Fruit fly (Drosophila melanogaster) whole organism, adult: ENCODE data around the gene CG6678.

Experiments
- CG11617 ChIP-seq: fragments of 200-800 bp; sonication (Bioruptor generic); optimal IDR thresholded peaks from 2 replicates; lab custom pipeline; 2017; ENCODE audit warnings: mild to moderate bottlenecking, missing biosample characterization, missing genetic modification reagents, missing genetic modification characterization
- CG12768 ChIP-seq: fragments of 200-800 bp; sonication (Bioruptor generic); optimal IDR thresholded peaks from 2 replicates; lab custom pipeline; 2017; ENCODE audit warnings: missing biosample characterization, missing genetic modification characterization, mild to moderate bottlenecking, moderate library complexity, missing genetic modification reagents
- CG14711 ChIP-seq: fragments of 200-800 bp; sonication (Bioruptor generic); optimal IDR thresholded peaks from 2 replicates; lab custom pipeline; 2018; ENCODE audit warnings: missing biosample characterization, mild to moderate bottlenecking, missing genetic modification characterization, moderate library complexity
- CG1620 ChIP-seq: fragments of 200-800 bp; sonication (Bioruptor generic); optimal IDR thresholded peaks from 2 replicates; lab custom pipeline; 2016; ENCODE audit warnings: missing biosample characterization, missing genetic modification characterization
- CG33017 ChIP-seq: fragments of 200-800 bp; sonication (Bioruptor generic); optimal IDR thresholded peaks from 2 replicates; lab custom pipeline; 2018; ENCODE audit warnings: missing biosample characterization, mild to moderate bottlenecking, missing genetic modification characterization, moderate library complexity
- CG5204 ChIP-seq: fragments of 200-800 bp; sonication (Bioruptor generic); optimal IDR thresholded peaks from 2 replicates; lab custom pipeline; 2016; ENCODE audit warnings: missing biosample characterization, missing genetic modification characterization
- CG7045 ChIP-seq: fragments of 200-800 bp; sonication (Bioruptor generic); optimal IDR thresholded peaks from 2 replicates; lab custom pipeline; 2017; ENCODE audit warnings: missing biosample characterization, mild to moderate bottlenecking, missing genetic modification characterization
- CG7101 ChIP-seq: fragments of 200-800 bp; sonication (Bioruptor generic); optimal IDR thresholded peaks from 2 replicates; lab custom pipeline; 2018; ENCODE audit warnings: missing biosample characterization, mild to moderate bottlenecking, missing genetic modification characterization, moderate library complexity
- Clk ChIP-seq: fragments of 200-800 bp; sonication (Bioruptor generic); optimal IDR thresholded peaks from 2 replicates; lab custom pipeline; 2017; ENCODE audit warnings: missing biosample characterization, missing genetic modification characterization
- Crg-1 ChIP-seq: fragments of 200-800 bp; sonication (Bioruptor generic); optimal IDR thresholded peaks from 2 replicates; lab custom pipeline; 2016; ENCODE audit warnings: missing biosample characterization, missing genetic modification characterization
- Hr96 ChIP-seq: fragments of 200-800 bp; sonication (Bioruptor generic); optimal IDR thresholded peaks from 2 replicates; lab custom pipeline; 2016; ENCODE audit warnings: missing biosample characterization, missing genetic modification characterization
- Mnt ChIP-seq: fragments of 200-800 bp; sonication (Bioruptor generic); optimal IDR thresholded peaks from 2 replicates; lab custom pipeline; 2016; ENCODE audit warnings: missing biosample characterization, mild to moderate bottlenecking, missing genetic modification characterization
- bab1 ChIP-seq: fragments of 200-800 bp; sonication (Bioruptor generic); optimal IDR thresholded peaks from 3 replicates; lab custom pipeline; 2019; ENCODE audit warnings: missing biosample characterization, mild to moderate bottlenecking, missing genetic modification characterization, moderate library complexity
- cic ChIP-seq: fragments of 200-800 bp; sonication (Bioruptor generic); optimal IDR thresholded peaks from 2 replicates; lab custom pipeline; 2017; ENCODE audit warnings: missing biosample characterization, mild to moderate bottlenecking, missing genetic modification characterization, moderate library complexity
- cnc ChIP-seq, 2 experiments: fragments of >200 bp; optimal IDR thresholded peaks; 2 replicates each; lab custom pipeline; 2017
- kay ChIP-seq: fragments of 200-800 bp; sonication (Bioruptor generic); peaks from one replicate; lab custom pipeline; 2016; ENCODE audit warnings: missing biosample characterization, missing genetic modification characterization, borderline replicate concordance
- ovo ChIP-seq: fragments of 200-800 bp; sonication (Bioruptor generic); optimal IDR thresholded peaks from 2 replicates; lab custom pipeline; 2016; ENCODE audit warnings: missing biosample characterization, missing genetic modification characterization
- pad ChIP-seq: fragments of 200-800 bp; sonication (Bioruptor generic); optimal IDR thresholded peaks from 3 replicates; lab custom pipeline; 2017; ENCODE audit warnings: missing biosample characterization, missing genetic modification characterization, mild to moderate bottlenecking, moderate library complexity, missing genetic modification reagents
- tj ChIP-seq: fragments of 200-800 bp; sonication (Bioruptor generic); optimal IDR thresholded peaks from 3 replicates; lab custom pipeline; 2017; ENCODE audit warnings: missing biosample characterization, mild to moderate bottlenecking, missing genetic modification characterization, moderate library complexity
- toe ChIP-seq: fragments of 200-800 bp; sonication (Bioruptor generic); optimal IDR thresholded peaks from 2 replicates; lab custom pipeline; 2016; ENCODE audit warnings: missing biosample characterization, missing genetic modification characterization

The CG6678 gene

dm6 chr3R:21852579-21853233, 34.1 kb upstream of the CG6678 start:
- peak; percentile 88 for TF ChIP-seq ovo (GFP tag; lab: Kevin White, UChicago)
- peak; percentile 71 for TF ChIP-seq pad (GFP tag; lab: Kevin White, UChicago)
- no peak for TF ChIP-seq Mnt (GFP tag; lab: Kevin White, UChicago)
- peak; percentile 41 for TF ChIP-seq bab1 (GFP tag; lab: Kevin White, UChicago)
- peak; percentile 13 for TF ChIP-seq CG7101
- TF ChIP-seq CG14711: peak; percentile 41

dm6 chr3R:21853618-21854573, 32.9 kb upstream of the CG6678 start:
- TF ChIP-seq cic (GFP tag; lab: Kevin White, UChicago): peak; percentile 83
- TF ChIP-seq Mnt (GFP tag; lab: Kevin White, UChicago): peak; percentile 35
- TF ChIP-seq tj (GFP tag; lab: Kevin White, UChicago): peak; percentile 55
- TF ChIP-seq pad (GFP tag; lab: Kevin White, UChicago): no peak
- TF ChIP-seq Crg-1 (GFP tag; lab: Kevin White, UChicago): no peak
- TF ChIP-seq kay (GFP tag; lab: Kevin White, UChicago): peak; percentile 58
- TF ChIP-seq toe (GFP tag; lab: Kevin White, UChicago): peak; percentile 16
- no peak for TF ChIP-seq CG1620
- peak; percentile 49 for TF ChIP-seq CG7045 (GFP tag; lab: Kevin White, UChicago)
- TF ChIP-seq ovo (GFP tag; lab: Kevin White, UChicago): peak; percentile 39
- TF ChIP-seq cnc (optimal IDR thresholded peaks at IDR 0.05; lab: Kevin White, UChicago): no peak
- peak; percentile 31 for TF ChIP-seq CG11617 (GFP tag; lab: Kevin White, UChicago)
- TF ChIP-seq CG7101: peak; percentile 17
- TF ChIP-seq CG33017 (tag; lab: Kevin White, UChicago): peak; percentile 53
- TF ChIP-seq CG12768 (GFP tag; lab: Kevin White, UChicago): peak; percentile 90
- TF ChIP-seq Hr96: no peak
- peak; percentile 7 for TF ChIP-seq Clk (GFP tag; lab: Kevin White, UChicago)
- TF ChIP-seq CG5204 (GFP tag; lab: Kevin White, UChicago): no peak
- TF ChIP-seq CG14711: peak; percentile 9

- TF ChIP-seq CG14711 (no peak), kay (GFP tag; lab: Kevin White, UChicago) (peak; percentile 79), cic (GFP tag; lab: Kevin White, UChicago) (no peak)
Observed at dm6 chr3R:21854574-21855468, 32.0 kb upstream of the CG6678 start.

- TF ChIP-seq CG1620: no peak
- no peak for TF ChIP-seq tj (GFP tag; lab: Kevin White, UChicago)
- no peak for TF ChIP-seq bab1 (GFP tag; lab: Kevin White, UChicago)
- TF ChIP-seq kay (GFP tag; lab: Kevin White, UChicago): no peak
- TF ChIP-seq CG5204 (GFP tag; lab: Kevin White, UChicago): no peak
- no peak for TF ChIP-seq CG11617 (GFP tag; lab: Kevin White, UChicago)
- no peak for TF ChIP-seq Crg-1 (GFP tag; lab: Kevin White, UChicago)
- TF ChIP-seq CG12768 (GFP tag; lab: Kevin White, UChicago): no peak
- no peak for TF ChIP-seq toe (GFP tag; lab: Kevin White, UChicago)
Observed at dm6 chr3R:21855469-21855826, 31.4 kb upstream of the CG6678 start.

- TF ChIP-seq Crg-1 (GFP tag; lab: Kevin White, UChicago): no peak
- peak; percentile 13 for TF ChIP-seq CG7101
- peak; percentile 54 for TF ChIP-seq Hr96
- TF ChIP-seq CG11617 (GFP tag; lab: Kevin White, UChicago): peak; percentile 50
- TF ChIP-seq CG1620: peak; percentile 59
- peak; percentile 49 for TF ChIP-seq Mnt (GFP tag; lab: Kevin White, UChicago)
- peak; percentile 28 for TF ChIP-seq ovo (GFP tag; lab: Kevin White, UChicago)
- peak; percentile 68 for TF ChIP-seq CG5204 (GFP tag; lab: Kevin White, UChicago)
- TF ChIP-seq Clk (GFP tag; lab: Kevin White, UChicago): no peak
- TF ChIP-seq tj (GFP tag; lab: Kevin White, UChicago): peak; percentile 47
- peak; percentile 49 for TF ChIP-seq bab1 (GFP tag; lab: Kevin White, UChicago)
- no peak for TF ChIP-seq CG7045 (GFP tag; lab: Kevin White, UChicago)
- TF ChIP-seq cic (GFP tag; lab: Kevin White, UChicago): peak; percentile 42
- TF ChIP-seq CG12768 (GFP tag; lab: Kevin White, UChicago): peak; percentile 1
- no peak for TF ChIP-seq cnc (optimal IDR thresholded peaks at IDR 0.05; lab: Kevin White, UChicago)
- TF ChIP-seq toe (GFP tag; lab: Kevin White, UChicago): peak; percentile 55
- TF ChIP-seq CG33017 (tag; lab: Kevin White, UChicago): peak; percentile 47
- TF ChIP-seq CG14711: peak; percentile 2
- peak; percentile 86 for TF ChIP-seq kay (GFP tag; lab: Kevin White, UChicago)
- TF ChIP-seq pad (GFP tag; lab: Kevin White, UChicago): no peak
Observed at dm6 chr3R:21856098-21856872, 30.5 kb upstream of the CG6678 start, which contains the start of gene glec. glec (minus strand) TSS chr3R:21856266.
